Fruit fly (Drosophila melanogaster) whole organism, embryonic: ENCODE measurements around the gene wit.

Source experiments
- Adf1 ChIP-seq: fragments of 200-800 bp; sonication (Bioruptor generic); IDR thresholded peaks from 2 replicates; pipeline ENCODE4 v1.3.6; 2022; ENCODE audit warnings: missing biosample characterization, missing genetic modification characterization
- Atf-2 ChIP-seq: fragments of 200-800 bp; sonication (Bioruptor generic); optimal IDR thresholded peaks from 2 replicates; lab custom pipeline; 2016; ENCODE audit warnings: missing biosample characterization, missing genetic modification characterization
- B-H2 ChIP-seq: fragments of 200-800 bp; sonication (Bioruptor generic); optimal IDR thresholded peaks from 2 replicates; lab custom pipeline; 2018; ENCODE audit warnings: missing biosample characterization, mild to moderate bottlenecking, missing genetic modification characterization
- CG1024 ChIP-seq: fragments of 200-800 bp; sonication (Bioruptor generic); IDR thresholded peaks from 2 replicates; pipeline ENCODE4 v1.3.6; 2022; ENCODE audit warnings: missing biosample characterization, missing genetic modification characterization
- CG10543 ChIP-seq: fragments of 200-800 bp; sonication (Bioruptor generic); optimal IDR thresholded peaks from 3 replicates; lab custom pipeline; 2017; ENCODE audit warnings: missing biosample characterization, mild to moderate bottlenecking, missing genetic modification characterization, moderate library complexity
- CG11504 ChIP-seq: fragments of 200-800 bp; sonication (Bioruptor generic); optimal IDR thresholded peaks from 3 replicates; lab custom pipeline; 2019; ENCODE audit warnings: missing biosample characterization, mild to moderate bottlenecking, missing genetic modification characterization, moderate library complexity
- CG12219 ChIP-seq: fragments of 200-800 bp; sonication (Bioruptor generic); optimal IDR thresholded peaks from 3 replicates; lab custom pipeline; 2018; ENCODE audit warnings: missing biosample characterization, mild to moderate bottlenecking, missing genetic modification characterization
- CG1233 ChIP-seq: fragments of 200-800 bp; sonication (Bioruptor generic); optimal IDR thresholded peaks from 4 replicates; lab custom pipeline; 2018; ENCODE audit warnings: missing biosample characterization, mild to moderate bottlenecking, missing genetic modification characterization
- CG12391 ChIP-seq: fragments of 200-800 bp; sonication (Bioruptor generic); optimal IDR thresholded peaks from 3 replicates; lab custom pipeline; 2018; ENCODE audit warnings: missing biosample characterization, mild to moderate bottlenecking, missing genetic modification characterization, moderate library complexity
- CG12659 ChIP-seq: fragments of 200-800 bp; sonication (Bioruptor generic); optimal IDR thresholded peaks from 3 replicates; lab custom pipeline; 2017; ENCODE audit warnings: mild to moderate bottlenecking, missing biosample characterization, missing genetic modification reagents, missing genetic modification characterization
- CG12744 ChIP-seq: fragments of 200-800 bp; sonication (Bioruptor generic); optimal IDR thresholded peaks from 2 replicates; lab custom pipeline; 2016; ENCODE audit warnings: missing biosample characterization, missing genetic modification characterization
- CG14860 ChIP-seq: fragments of 200-800 bp; sonication (Bioruptor generic); IDR thresholded peaks from 3 replicates; pipeline ENCODE4 v1.3.6; 2022; ENCODE audit warnings: missing biosample characterization, missing genetic modification characterization; ENCODE audit not compliant: partially characterized antibody
- CG15479 ChIP-seq: fragments of 200-800 bp; sonication (Bioruptor generic); optimal IDR thresholded peaks from 3 replicates; lab custom pipeline; 2019; ENCODE audit warnings: missing biosample characterization, mild to moderate bottlenecking, missing genetic modification characterization, moderate library complexity
- CG17359 ChIP-seq: fragments of 200-800 bp; sonication (Bioruptor generic); optimal IDR thresholded peaks from 3 replicates; lab custom pipeline; 2018; ENCODE audit warnings: missing biosample characterization, mild to moderate bottlenecking, missing genetic modification characterization, moderate library complexity
- CG17568 ChIP-seq: fragments of 200-800 bp; sonication (Bioruptor generic); optimal IDR thresholded peaks from 2 replicates; lab custom pipeline; 2018; ENCODE audit warnings: missing biosample characterization, mild to moderate bottlenecking, missing genetic modification characterization, moderate library complexity
- CG2116 ChIP-seq: fragments of 200-800 bp; sonication (Bioruptor generic); optimal IDR thresholded peaks from 3 replicates; lab custom pipeline; 2018; ENCODE audit warnings: missing biosample characterization, mild to moderate bottlenecking, missing genetic modification characterization
- CG2712 ChIP-seq: fragments of 200-800 bp; optimal IDR thresholded peaks from 3 replicates; lab custom pipeline; 2019; ENCODE audit warnings: missing biosample characterization, mild to moderate bottlenecking, missing genetic modification characterization, moderate library complexity
- CG30403 ChIP-seq: fragments of 200-800 bp; sonication (Bioruptor generic); optimal IDR thresholded peaks from 3 replicates; lab custom pipeline; 2016; ENCODE audit warnings: missing biosample characterization, missing genetic modification characterization
- CG6175 ChIP-seq: fragments of 200-800 bp; sonication (Bioruptor generic); IDR thresholded peaks from 3 replicates; pipeline ENCODE4 v1.3.6; 2022; ENCODE audit warnings: missing biosample characterization, missing genetic modification characterization
- CG7271 ChIP-seq: fragments of 200-800 bp; sonication (Bioruptor generic); optimal IDR thresholded peaks from 2 replicates; lab custom pipeline; 2018; ENCODE audit warnings: missing biosample characterization, mild to moderate bottlenecking, missing genetic modification characterization, moderate library complexity
- CG7357 ChIP-seq: fragments of 200-800 bp; sonication (Bioruptor generic); IDR thresholded peaks from 3 replicates; pipeline ENCODE4 v1.3.6; 2022; ENCODE audit warnings: missing biosample characterization, missing genetic modification characterization
- CG8765 ChIP-seq: fragments of 200-800 bp; sonication (Bioruptor generic); IDR thresholded peaks from 2 replicates; pipeline ENCODE4 v1.3.6; 2022; ENCODE audit warnings: missing biosample characterization, missing genetic modification characterization
- CG9215 ChIP-seq: fragments of 200-800 bp; sonication (Bioruptor generic); IDR thresholded peaks from 2 replicates; pipeline ENCODE4 v1.3.6; 2022; ENCODE audit warnings: missing biosample characterization, missing genetic modification characterization
- CTCF ChIP-seq: fragments of 200-800 bp; sonication (Bioruptor generic); optimal IDR thresholded peaks from 2 replicates; lab custom pipeline; 2017; ENCODE audit warnings: missing biosample characterization, mild to moderate bottlenecking, missing genetic modification characterization, moderate library complexity
- Fer1 ChIP-seq: fragments of 200-800 bp; sonication (Bioruptor generic); optimal IDR thresholded peaks from 2 replicates; lab custom pipeline; 2017; ENCODE audit warnings: missing biosample characterization, mild to moderate bottlenecking, missing genetic modification characterization
- Hmr ChIP-seq: fragments of 200-800 bp; sonication (Bioruptor generic); optimal IDR thresholded peaks from 3 replicates; lab custom pipeline; 2017; ENCODE audit warnings: mild to moderate bottlenecking, missing biosample characterization, missing genetic modification reagents, missing genetic modification characterization
- Hr3 ChIP-seq: fragments of 200-800 bp; sonication (Bioruptor generic); optimal IDR thresholded peaks from 3 replicates; lab custom pipeline; 2016; ENCODE audit warnings: missing biosample characterization, missing genetic modification characterization
- Neu2 ChIP-seq: fragments of 200-800 bp; sonication (Bioruptor generic); optimal IDR thresholded peaks from 3 replicates; lab custom pipeline; 2016; ENCODE audit warnings: missing biosample characterization, missing genetic modification characterization, borderline replicate concordance
- Nf-YA ChIP-seq: fragments of 200-800 bp; sonication (Bioruptor generic); IDR thresholded peaks from 2 replicates; pipeline ENCODE4 v1.3.6; 2022; ENCODE audit warnings: missing biosample characterization, missing genetic modification characterization
- Optix ChIP-seq: fragments of 200-800 bp; sonication (Bioruptor generic); IDR thresholded peaks from 3 replicates; pipeline ENCODE4 v1.3.6; 2022; ENCODE audit warnings: missing biosample characterization, missing genetic modification characterization
- Rfx ChIP-seq: fragments of 200-800 bp; sonication (Bioruptor generic); IDR thresholded peaks from 2 replicates; pipeline ENCODE4 v1.3.6; 2022; ENCODE audit warnings: missing biosample characterization, missing genetic modification characterization
- Taf1 ChIP-seq: fragments of 200-800 bp; sonication (Bioruptor generic); IDR thresholded peaks from 2 replicates; pipeline ENCODE4 v1.3.6; 2022; ENCODE audit warnings: missing biosample characterization, missing genetic modification characterization
- Xbp1 ChIP-seq: fragments of 200-800 bp; sonication (Bioruptor generic); optimal IDR thresholded peaks from 3 replicates; lab custom pipeline; 2016; ENCODE audit warnings: missing biosample characterization, mild to moderate bottlenecking, missing genetic modification characterization
- ap ChIP-seq: fragments of 200-800 bp; sonication (Bioruptor generic); IDR thresholded peaks from 2 replicates; pipeline ENCODE4 v1.3.6; 2022; ENCODE audit warnings: missing biosample characterization, missing genetic modification characterization
- cad ChIP-seq: fragments of >200 bp; optimal IDR thresholded peaks from 2 replicates; lab custom pipeline; 2017; ENCODE audit warnings: missing biosample characterization, missing genetic modification characterization
- caup ChIP-seq: fragments of 200-800 bp; sonication (Bioruptor generic); optimal IDR thresholded peaks from 3 replicates; lab custom pipeline; 2017; ENCODE audit warnings: missing biosample characterization, mild to moderate bottlenecking, missing genetic modification characterization, moderate library complexity; ENCODE audit not compliant: severe bottlenecking
- croc ChIP-seq: fragments of 200-800 bp; sonication (Bioruptor generic); conservative IDR thresholded peaks from 3 replicates; pipeline ENCODE4 v1.3.6; 2022; ENCODE audit warnings: missing biosample characterization, missing genetic modification characterization
- dati ChIP-seq: fragments of 200-800 bp; sonication (Bioruptor generic); IDR thresholded peaks from 2 replicates; pipeline ENCODE4 v1.3.6; 2022; ENCODE audit warnings: missing biosample characterization, missing genetic modification characterization
- dmrt99B ChIP-seq: fragments of 200-800 bp; sonication (Bioruptor generic); optimal IDR thresholded peaks from 2 replicates; lab custom pipeline; 2018; ENCODE audit warnings: missing biosample characterization, mild to moderate bottlenecking, missing genetic modification characterization, moderate library complexity
- emc ChIP-seq: fragments of 200-800 bp; sonication (Bioruptor generic); optimal IDR thresholded peaks from 2 replicates; lab custom pipeline; 2016; ENCODE audit warnings: missing biosample characterization, missing genetic modification characterization
- exex ChIP-seq: fragments of 200-800 bp; sonication (Bioruptor generic); optimal IDR thresholded peaks from 4 replicates; lab custom pipeline; 2018; ENCODE audit warnings: missing biosample characterization, mild to moderate bottlenecking, missing genetic modification characterization, moderate library complexity
- eyg ChIP-seq: fragments of 200-800 bp; sonication (Bioruptor generic); optimal IDR thresholded peaks from 3 replicates; lab custom pipeline; 2016; ENCODE audit warnings: missing biosample characterization, missing genetic modification characterization
- ken ChIP-seq: fragments of 200-800 bp; sonication (Bioruptor generic); IDR thresholded peaks from 3 replicates; pipeline ENCODE4 v1.3.6; 2022; ENCODE audit warnings: missing biosample characterization, missing genetic modification characterization
- lbe ChIP-seq: fragments of 200-800 bp; sonication (Bioruptor generic); optimal IDR thresholded peaks from 2 replicates; lab custom pipeline; 2016; ENCODE audit warnings: missing biosample characterization, mild to moderate bottlenecking, missing genetic modification characterization
- nom ChIP-seq: fragments of 200-800 bp; sonication (Bioruptor generic); optimal IDR thresholded peaks from 2 replicates; lab custom pipeline; 2017; ENCODE audit warnings: missing biosample characterization, missing genetic modification characterization, mild to moderate bottlenecking, moderate library complexity, missing genetic modification reagents
- pfk ChIP-seq: fragments of 200-800 bp; sonication (Bioruptor generic); optimal IDR thresholded peaks from 2 replicates; lab custom pipeline; 2018; ENCODE audit warnings: missing biosample characterization, mild to moderate bottlenecking, missing genetic modification characterization, moderate library complexity
- sr ChIP-seq: fragments of 200-800 bp; sonication (Bioruptor generic); IDR thresholded peaks from 3 replicates; pipeline ENCODE4 v1.3.6; 2022; ENCODE audit warnings: missing biosample characterization, missing genetic modification characterization
- toy ChIP-seq: fragments of 200-800 bp; sonication (Bioruptor generic); IDR thresholded peaks from 2 replicates; pipeline ENCODE4 v1.3.6; 2022; ENCODE audit warnings: missing biosample characterization, missing genetic modification characterization
- ttk ChIP-seq: fragments of 200-800 bp; sonication (Bioruptor generic); IDR thresholded peaks from 2 replicates; pipeline ENCODE4 v2.1.2; 2022; ENCODE audit warnings: missing biosample characterization, missing genetic modification characterization
- usp ChIP-seq: fragments of >200 bp; optimal IDR thresholded peaks from 2 replicates; lab custom pipeline; 2017; ENCODE audit warnings: missing biosample characterization, missing genetic modification characterization
- wdn ChIP-seq: fragments of 200-800 bp; sonication (Bioruptor generic); IDR thresholded peaks from 2 replicates; pipeline ENCODE4 v1.3.6; 2022; ENCODE audit warnings: missing biosample characterization, missing genetic modification characterization
- wek ChIP-seq: fragments of 200-800 bp; sonication (Bioruptor generic); optimal IDR thresholded peaks from 3 replicates; lab custom pipeline; 2018; ENCODE audit warnings: missing biosample characterization, mild to moderate bottlenecking, missing genetic modification characterization, moderate library complexity

Gene wit

dm6 chr3L:4071561-4072049 lies at the start of gene wit:
TSS of gene wit (minus strand) at chr3L:4071717.
- 0 out of 2 replicates have a peak, but pooled peaks have one; percentile 22 for TF ChIP-seq ttk (GFP tag; lab: Robert Waterston, UW)
- no peak for TF ChIP-seq Taf1 (GFP tag; lab: Robert Waterston, UW)
- no peak for TF ChIP-seq CG1233
- TF ChIP-seq CTCF (GFP tag; lab: Kevin White, UChicago): no peak
- no peak for TF ChIP-seq CG14860 (GFP tag; lab: Robert Waterston, UW)
- no peak for TF ChIP-seq Nf-YA
- no peak for TF ChIP-seq CG6175 (GFP tag; lab: Robert Waterston, UW)
- TF ChIP-seq CG17359: peak; percentile 16
- peak; percentile 83 for TF ChIP-seq lbe (GFP tag; lab: Kevin White, UChicago)
- peak; percentile 84 for TF ChIP-seq nom (GFP tag; lab: Kevin White, UChicago)
- TF ChIP-seq eyg (GFP tag; lab: Kevin White, UChicago): peak; percentile 41
- TF ChIP-seq CG17568 (GFP tag; lab: Kevin White, UChicago): peak; percentile 14
- TF ChIP-seq CG10543 (GFP tag; lab: Kevin White, UChicago): peak; percentile 4
- TF ChIP-seq usp (GFP tag; lab: Kevin White, UChicago): no peak
- TF ChIP-seq Rfx (GFP tag; lab: Robert Waterston, UW): peak; percentile 31; the same call in 1 of the 2 replicates
- TF ChIP-seq Neu2 (GFP tag; lab: Kevin White, UChicago): no peak
- peak; percentile 73; the same call in 2 of the 3 replicates for TF ChIP-seq sr
- TF ChIP-seq dmrt99B (tag; lab: Kevin White, UChicago): no peak
- no peak for TF ChIP-seq CG2712 (tag; lab: Kevin White, UChicago)
- no peak for TF ChIP-seq B-H2 (GFP tag; lab: Kevin White, UChicago)
- no peak for TF ChIP-seq pfk (GFP tag; lab: Kevin White, UChicago)
- no peak for TF ChIP-seq CG1024 (GFP tag; lab: Robert Waterston, UW)
- no peak for TF ChIP-seq CG15479
- TF ChIP-seq CG7271 (tag; lab: Kevin White, UChicago): no peak
- no peak for TF ChIP-seq CG9215 (GFP tag; lab: Robert Waterston, UW)
- peak; percentile 45; the same call in 1 of the 2 replicates for TF ChIP-seq Adf1
- no peak for TF ChIP-seq CG12744 (GFP tag; lab: Kevin White, UChicago)
- TF ChIP-seq Hr3: no peak
- no peak for TF ChIP-seq caup (GFP tag; lab: Kevin White, UChicago)
- TF ChIP-seq CG8765 (GFP tag; lab: Robert Waterston, UW): no peak
- peak; percentile 48 for TF ChIP-seq wek (GFP tag; lab: Kevin White, UChicago)
- TF ChIP-seq CG2116 (GFP tag; lab: Kevin White, UChicago): no peak
- no peak for TF ChIP-seq CG12219 (GFP tag; lab: Kevin White, UChicago)
- no peak for TF ChIP-seq Optix (GFP tag; lab: Robert Waterston, UW)
- TF ChIP-seq ken (GFP tag; lab: Robert Waterston, UW): no peak
- TF ChIP-seq CG11504 (tag; lab: Kevin White, UChicago): no peak
- TF ChIP-seq Hmr (GFP tag; lab: Kevin White, UChicago): peak; percentile 50
- TF ChIP-seq CG12391 (tag; lab: Kevin White, UChicago): no peak
- peak; percentile 36 for TF ChIP-seq CG30403 (GFP tag; lab: Kevin White, UChicago)
- no peak for TF ChIP-seq toy
- TF ChIP-seq Xbp1 (GFP tag; lab: Kevin White, UChicago): peak; percentile 42
- no peak for TF ChIP-seq CG12659 (GFP tag; lab: Kevin White, UChicago)
- TF ChIP-seq ap (GFP tag; lab: Robert Waterston, UW): no peak
- no peak for TF ChIP-seq cad (GFP tag; lab: Kevin White, UChicago)
- TF ChIP-seq croc (GFP tag; lab: Robert Waterston, UW): no peak
- TF ChIP-seq dati (GFP tag; lab: Robert Waterston, UW): no peak
- TF ChIP-seq Atf-2 (GFP tag; lab: Kevin White, UChicago): no peak
- TF ChIP-seq wdn (GFP tag; lab: Robert Waterston, UW): peak; percentile 14; the same call in 1 of the 2 replicates
- TF ChIP-seq Fer1 (GFP tag; lab: Kevin White, UChicago): peak; percentile 67
- TF ChIP-seq exex (tag; lab: Kevin White, UChicago): no peak
- TF ChIP-seq emc (GFP tag; lab: Kevin White, UChicago): no peak
- no peak for TF ChIP-seq CG7357 (GFP tag; lab: Robert Waterston, UW)
